Worm (Caenorhabditis elegans): ENCODE data around the gene str-38.

ce11 chrV:15704745-15705144 lies 27.4 kb downstream of the str-38 start, which contains the start of gene twk-34:
- TF ChIP-seq F37B4.10 (GFP tag; IDR thresholded peaks at IDR 0.05) (no peak), C06A6.2 (GFP tag; conservative IDR thresholded peaks at IDR 0.05) (no peak), mxl-1 (tag; optimal IDR thresholded peaks at IDR 0.05) (no peak), zfh-2 (GFP tag; conservative IDR thresholded peaks at IDR 0.05) (no peak), him-1 (tag; optimal IDR thresholded peaks at IDR 0.05) (no peak), F33H1.4 (GFP tag; IDR thresholded peaks at IDR 0.05) (no peak), madf-3 (GFP tag; IDR thresholded peaks at IDR 0.05) (no peak), F49E8.2 (tag; optimal IDR thresholded peaks at IDR 0.05; ENCODE audit: insufficient read depth) (no peak), lag-1 (GFP tag; IDR thresholded peaks at IDR 0.05) (no peak), hlh-26 (GFP tag; conservative IDR thresholded peaks at IDR 0.05) (no peak)
